Fruit fly (Drosophila melanogaster): ENCODE results near the gene CG17219.
A peak's percentile ranks its signal among the peaks of the same experiment; 100 is the strongest.

The CG17219 gene

DNA sequence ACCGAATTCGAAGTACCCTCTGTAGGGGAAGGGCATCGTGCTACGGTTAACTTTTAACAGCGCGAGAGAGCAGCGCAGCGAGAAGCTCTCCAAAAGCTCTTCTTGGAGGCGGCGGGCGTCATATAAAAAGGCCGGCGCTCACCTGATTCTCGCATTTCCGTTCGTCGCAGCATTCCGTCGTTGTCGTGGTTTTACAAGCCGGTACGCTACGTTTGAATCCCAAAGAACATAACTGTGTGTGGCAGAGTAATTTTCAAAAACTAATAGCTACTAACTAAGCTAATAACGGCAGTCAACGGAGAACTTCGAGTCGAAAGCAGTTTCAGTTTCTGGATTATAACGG lies 27.4 kb downstream of the CG17219 start, which contains the start of gene FASN1 (continued):
- 0 out of 2 replicates have a peak, but pooled peaks have one; percentile 21 for TF ChIP-seq peb (GFP tag; IDR thresholded peaks at IDR 0.05)
- TF ChIP-seq pita (GFP tag; optimal IDR thresholded peaks at IDR 0.05), result no peak
- no peak for TF ChIP-seq crp (GFP tag; optimal IDR thresholded peaks at IDR 0.05)
- TF ChIP-seq bcd (GFP tag; optimal IDR thresholded peaks at IDR 0.05), result no peak
- TF ChIP-seq kay (GFP tag; optimal IDR thresholded peaks at IDR 0.05), result no peak
- no peak; the same call in 2 of the 3 replicates for TF ChIP-seq CG11695 (GFP tag; IDR thresholded peaks at IDR 0.05)
- TF ChIP-seq NK7.1 (GFP tag; optimal IDR thresholded peaks at IDR 0.05), result no peak
- TF ChIP-seq Lpt (GFP tag; optimal IDR thresholded peaks at IDR 0.05), result no peak
- TF ChIP-seq CG17328 (GFP tag; IDR thresholded peaks at IDR 0.05), result no peak
- TF ChIP-seq CG11093 (GFP tag; IDR thresholded peaks at IDR 0.05), result no peak
- TF ChIP-seq CG2199 (GFP tag; IDR thresholded peaks at IDR 0.05), result no peak
- TF ChIP-seq schlank (tag; optimal IDR thresholded peaks at IDR 0.05), result no peak
- 0 out of 4 replicates have a peak, but pooled peaks have one; percentile 60 for TF ChIP-seq chinmo (GFP tag; IDR thresholded peaks at IDR 0.05; ENCODE audit: partially characterized antibody)
- peak; percentile 30 for TF ChIP-seq Hmr (GFP tag; optimal IDR thresholded peaks at IDR 0.05)
- TF ChIP-seq Ptx1 (GFP tag; IDR thresholded peaks at IDR 0.05), result no peak
- TF ChIP-seq Fer2 (tag; optimal IDR thresholded peaks at IDR 0.05), result no peak
- no peak for TF ChIP-seq btn (GFP tag; optimal IDR thresholded peaks at IDR 0.05)
- no peak for TF ChIP-seq odd (GFP tag; optimal IDR thresholded peaks at IDR 0.05)
- no peak for TF ChIP-seq chif (GFP tag; optimal IDR thresholded peaks at IDR 0.05)
- TF ChIP-seq croc (GFP tag; conservative IDR thresholded peaks at IDR 0.05), result no peak
- no peak for TF ChIP-seq ATbp (GFP tag; optimal IDR thresholded peaks at IDR 0.05)
- TF ChIP-seq Deaf1 (tag; optimal IDR thresholded peaks at IDR 0.05), result peak; percentile 11
- TF ChIP-seq wor (GFP tag; IDR thresholded peaks at IDR 0.05), result no peak
- no peak for TF ChIP-seq ewg (GFP tag; optimal IDR thresholded peaks at IDR 0.05)
- TF ChIP-seq sd (tag; optimal IDR thresholded peaks at IDR 0.05), result peak; percentile 39
- TF ChIP-seq CG3726 (GFP tag; IDR thresholded peaks at IDR 0.05), result no peak
- TF ChIP-seq Poxn (GFP tag; IDR thresholded peaks at IDR 0.05), result no peak
- TF ChIP-seq ci (GFP tag; IDR thresholded peaks at IDR 0.05), result peak; percentile 73
- no peak for TF ChIP-seq en (GFP tag; optimal IDR thresholded peaks at IDR 0.05)
- TF ChIP-seq H15 (GFP tag; IDR thresholded peaks at IDR 0.05), result no peak
- TF ChIP-seq CG17186 (GFP tag; optimal IDR thresholded peaks at IDR 0.05), result no peak
- TF ChIP-seq CG8089 (GFP tag; optimal IDR thresholded peaks at IDR 0.05), result no peak
- TF ChIP-seq fu2 (GFP tag; optimal IDR thresholded peaks at IDR 0.05), result no peak
- no peak for TF ChIP-seq CG43689 (GFP tag; IDR thresholded peaks at IDR 0.05)
- no peak for TF ChIP-seq dati (GFP tag; IDR thresholded peaks at IDR 0.05)
- no peak for TF ChIP-seq HLH3B (GFP tag; IDR thresholded peaks at IDR 0.05)
- TF ChIP-seq chn (GFP tag; optimal IDR thresholded peaks at IDR 0.05), result no peak
- TF ChIP-seq sug (tag; optimal IDR thresholded peaks at IDR 0.05), result peak; percentile 40
- no peak for TF ChIP-seq CG14710 (tag; optimal IDR thresholded peaks at IDR 0.05)
- TF ChIP-seq tup (GFP tag; optimal IDR thresholded peaks at IDR 0.05), result no peak
- peak; percentile 2; the same call in 1 of the 2 replicates for TF ChIP-seq ro (GFP tag; IDR thresholded peaks at IDR 0.05)
- no peak for TF ChIP-seq CG18764 (GFP tag; optimal IDR thresholded peaks at IDR 0.05)
- no peak for TF ChIP-seq CG1603 (tag; optimal IDR thresholded peaks at IDR 0.05)
- TF ChIP-seq CG11398 (GFP tag; optimal IDR thresholded peaks at IDR 0.05), result peak; percentile 27
- no peak for TF ChIP-seq CoRest (tag; optimal IDR thresholded peaks at IDR 0.05)
- no peak for TF ChIP-seq sqz (GFP tag; optimal IDR thresholded peaks at IDR 0.05)
- TF ChIP-seq CG10209 (GFP tag; optimal IDR thresholded peaks at IDR 0.05), result no peak
- TF ChIP-seq CG16813 (GFP tag; IDR thresholded peaks at IDR 0.05; ENCODE audit: partially characterized antibody), result no peak
- no peak for TF ChIP-seq abd-A (tag; optimal IDR thresholded peaks at IDR 0.05)
- TF ChIP-seq nerfin-2 (GFP tag; IDR thresholded peaks at IDR 0.05; ENCODE audit: partially characterized antibody), result no peak
- TF ChIP-seq fd102C (GFP tag; optimal IDR thresholded peaks at IDR 0.05), result no peak
- peak; percentile 1 for TF ChIP-seq her (GFP tag; optimal IDR thresholded peaks at IDR 0.05)

All from whole organism, embryonic.